Fruit fly (Drosophila melanogaster) whole organism, embryonic: ENCODE data around the gene CG13077.

ENCODE experiments used
- Asciz ChIP-seq: fragments of 200-800 bp; sonication (Bioruptor generic); optimal IDR thresholded peaks from 2 replicates; lab custom pipeline; 2017; ENCODE audit warnings: missing biosample characterization, mild to moderate bottlenecking, missing genetic modification characterization, missing genetic modification reagents
- CG11093 ChIP-seq: fragments of 200-800 bp; sonication (Bioruptor generic); IDR thresholded peaks from 3 replicates; pipeline ENCODE4 v1.3.6; 2022; ENCODE audit warnings: missing biosample characterization, missing genetic modification characterization
- CG14050 ChIP-seq: fragments of 200-800 bp; sonication (Bioruptor generic); IDR thresholded peaks from 3 replicates; pipeline ENCODE4 v1.3.6; 2022; ENCODE audit warnings: missing biosample characterization, missing genetic modification characterization
- CG15479 ChIP-seq: fragments of 200-800 bp; sonication (Bioruptor generic); optimal IDR thresholded peaks from 3 replicates; lab custom pipeline; 2019; ENCODE audit warnings: missing biosample characterization, mild to moderate bottlenecking, missing genetic modification characterization, moderate library complexity
- CG17912 ChIP-seq: fragments of 200-800 bp; sonication (Bioruptor generic); optimal IDR thresholded peaks from 2 replicates; lab custom pipeline; 2018; ENCODE audit warnings: missing biosample characterization, mild to moderate bottlenecking, missing genetic modification characterization
- CG3163 ChIP-seq: fragments of 200-800 bp; sonication (Bioruptor generic); optimal IDR thresholded peaks from 3 replicates; lab custom pipeline; 2016; ENCODE audit warnings: missing biosample characterization, missing genetic modification characterization
- CG4328 ChIP-seq: fragments of 200-800 bp; sonication (Bioruptor generic); optimal IDR thresholded peaks from 3 replicates; lab custom pipeline; 2017; ENCODE audit warnings: missing biosample characterization, missing genetic modification reagents, missing genetic modification characterization
- CG6683 ChIP-seq: fragments of 200-800 bp; sonication (Bioruptor generic); optimal IDR thresholded peaks from 2 replicates; lab custom pipeline; 2017; ENCODE audit warnings: missing biosample characterization, mild to moderate bottlenecking, missing genetic modification characterization, missing genetic modification reagents
- CG6791 ChIP-seq: fragments of 200-800 bp; sonication (Bioruptor generic); IDR thresholded peaks from 3 replicates; pipeline ENCODE4 v1.3.6; 2022; ENCODE audit warnings: missing biosample characterization, missing genetic modification characterization; ENCODE audit not compliant: partially characterized antibody
- CG8290 ChIP-seq, 3 experiments: fragments of 200-800 bp; sonication (Bioruptor generic); optimal IDR thresholded peaks; 2 replicates each; lab custom pipeline; 2016 to 2019; ENCODE audit warnings: missing biosample characterization in 3 of 3, missing genetic modification characterization in 3 of 3, mild to moderate bottlenecking in 2 of 3, moderate library complexity in 1 of 3
- CG8944 ChIP-seq: fragments of 200-800 bp; sonication (Bioruptor generic); optimal IDR thresholded peaks from 3 replicates; lab custom pipeline; 2016; ENCODE audit warnings: missing biosample characterization, missing genetic modification characterization
- CG9609 ChIP-seq: fragments of 200-800 bp; sonication (Bioruptor generic); optimal IDR thresholded peaks from 3 replicates; lab custom pipeline; 2016; ENCODE audit warnings: missing biosample characterization, missing genetic modification characterization
- CG9797 ChIP-seq: fragments of 200-800 bp; sonication (Bioruptor generic); optimal IDR thresholded peaks from 3 replicates; lab custom pipeline; 2018; ENCODE audit warnings: missing biosample characterization, mild to moderate bottlenecking, missing genetic modification characterization
- CHES-1-like ChIP-seq: fragments of 200-800 bp; sonication (Bioruptor generic); optimal IDR thresholded peaks from 2 replicates; lab custom pipeline; 2016; ENCODE audit warnings: missing biosample characterization, missing genetic modification characterization
- Hr78 ChIP-seq, 2 experiments: fragments of 200-800 bp in 1 of 2; fragments of >200 bp in 1 of 2; sonication (Bioruptor generic) in 1 of 2; optimal IDR thresholded peaks; 2 replicates each; lab custom pipeline; 2017 to 2019; ENCODE audit warnings: missing biosample characterization in 2 of 2, missing genetic modification characterization in 2 of 2, mild to moderate bottlenecking in 1 of 2, moderate library complexity in 1 of 2
- Med ChIP-seq: fragments of 200-800 bp; sonication (Bioruptor generic); peaks from one replicate; lab custom pipeline; 2016; ENCODE audit warnings: missing biosample characterization, missing genetic modification characterization, mild to moderate bottlenecking, inconsistent platforms, moderate library complexity
- Mes4 ChIP-seq: fragments of 200-800 bp; sonication (Bioruptor generic); optimal IDR thresholded peaks from 2 replicates; lab custom pipeline; 2016; ENCODE audit warnings: missing biosample characterization, missing genetic modification characterization
- Pdp1 ChIP-seq, 2 experiments: fragments of 200-800 bp; sonication (Bioruptor generic); optimal IDR thresholded peaks; 3 replicates each; lab custom pipeline; 2016; ENCODE audit warnings: missing biosample characterization in 2 of 2, missing genetic modification characterization in 2 of 2, mild to moderate bottlenecking in 1 of 2, moderate library complexity in 1 of 2
- Ptx1 ChIP-seq: fragments of 200-800 bp; sonication (Bioruptor generic); IDR thresholded peaks from 2 replicates; pipeline ENCODE4 v1.3.6; 2022; ENCODE audit warnings: missing biosample characterization, missing genetic modification characterization
- Side ChIP-seq: fragments of 200-800 bp; sonication (Bioruptor generic); optimal IDR thresholded peaks from 2 replicates; lab custom pipeline; 2016; ENCODE audit warnings: missing biosample characterization, missing genetic modification characterization
- Ssrp ChIP-seq: fragments of 200-800 bp; sonication (Bioruptor generic); optimal IDR thresholded peaks from 2 replicates; lab custom pipeline; 2018; ENCODE audit warnings: missing biosample characterization, mild to moderate bottlenecking, missing genetic modification characterization, moderate library complexity
- Xrp1 ChIP-seq: fragments of 200-800 bp; sonication (Bioruptor generic); IDR thresholded peaks from 2 replicates; pipeline ENCODE4 v1.3.6; 2022; ENCODE audit warnings: missing biosample characterization, missing genetic modification characterization
- abd-A ChIP-seq: fragments of 200-800 bp; sonication (Bioruptor generic); optimal IDR thresholded peaks from 3 replicates; lab custom pipeline; 2019; ENCODE audit warnings: missing biosample characterization, mild to moderate bottlenecking, missing genetic modification characterization, moderate library complexity
- ash1 ChIP-seq: fragments of 200-800 bp; sonication (Bioruptor generic); optimal IDR thresholded peaks from 2 replicates; lab custom pipeline; 2018; ENCODE audit warnings: missing biosample characterization, mild to moderate bottlenecking, missing genetic modification characterization
- cad ChIP-seq: fragments of >200 bp; optimal IDR thresholded peaks from 2 replicates; lab custom pipeline; 2017; ENCODE audit warnings: missing biosample characterization, missing genetic modification characterization
- chinmo ChIP-seq: fragments of 200-800 bp; sonication (Bioruptor generic); IDR thresholded peaks from 4 replicates; pipeline ENCODE4 v1.3.6; 2022; ENCODE audit warnings: missing biosample characterization, missing genetic modification characterization; ENCODE audit not compliant: partially characterized antibody
- ci ChIP-seq: fragments of 200-800 bp; sonication (Bioruptor generic); IDR thresholded peaks from 3 replicates; pipeline ENCODE4 v1.3.6; 2022; ENCODE audit warnings: missing biosample characterization, missing genetic modification characterization
- crol ChIP-seq: fragments of 200-800 bp; sonication (Bioruptor generic); IDR thresholded peaks from 2 replicates; pipeline ENCODE4 v1.3.6; 2022; ENCODE audit warnings: missing biosample characterization, missing genetic modification characterization
- en ChIP-seq: fragments of 200-800 bp; sonication (Bioruptor generic); optimal IDR thresholded peaks from 2 replicates; lab custom pipeline; 2016; ENCODE audit warnings: missing biosample characterization, missing genetic modification characterization
- gcm2 ChIP-seq: fragments of 200-800 bp; sonication (Bioruptor generic); optimal IDR thresholded peaks from 2 replicates; lab custom pipeline; 2016; ENCODE audit warnings: missing biosample characterization, missing genetic modification characterization
- gfzf ChIP-seq: fragments of 200-800 bp; sonication (Bioruptor generic); optimal IDR thresholded peaks from 2 replicates; lab custom pipeline; 2016; ENCODE audit warnings: missing biosample characterization, mild to moderate bottlenecking, missing genetic modification characterization, moderate library complexity
- gro ChIP-seq: fragments of 200-800 bp; sonication (Bioruptor generic); optimal IDR thresholded peaks from 2 replicates; lab custom pipeline; 2016; ENCODE audit warnings: missing biosample characterization, missing genetic modification characterization
- gt ChIP-seq: fragments of 200-800 bp; sonication (Bioruptor generic); IDR thresholded peaks from 2 replicates; pipeline ENCODE4 v1.3.6; 2022; ENCODE audit warnings: missing biosample characterization, missing genetic modification characterization
- hkb ChIP-seq, 2 experiments: fragments of 200-800 bp in 1 of 2; fragments of >200 bp in 1 of 2; sonication (Bioruptor generic) in 1 of 2; IDR thresholded peaks in 1 of 2; optimal IDR thresholded peaks in 1 of 2; 2 replicates each; pipeline versions ENCODE4 v1.3.6 to Lab custom; 2017 to 2022; ENCODE audit warnings: missing biosample characterization in 1 of 2, missing genetic modification characterization in 1 of 2
- ken ChIP-seq: fragments of 200-800 bp; sonication (Bioruptor generic); IDR thresholded peaks from 3 replicates; pipeline ENCODE4 v1.3.6; 2022; ENCODE audit warnings: missing biosample characterization, missing genetic modification characterization
- klu ChIP-seq: fragments of 200-800 bp; sonication (Bioruptor generic); IDR thresholded peaks from 2 replicates; pipeline ENCODE4 v1.3.6; 2022; ENCODE audit warnings: missing biosample characterization, missing genetic modification characterization
- lab ChIP-seq: fragments of 200-800 bp; sonication (Bioruptor generic); optimal IDR thresholded peaks from 3 replicates; lab custom pipeline; 2017; ENCODE audit warnings: missing biosample characterization, missing genetic modification characterization, mild to moderate bottlenecking, moderate library complexity, missing genetic modification reagents
- pfk ChIP-seq: fragments of 200-800 bp; sonication (Bioruptor generic); optimal IDR thresholded peaks from 2 replicates; lab custom pipeline; 2018; ENCODE audit warnings: missing biosample characterization, mild to moderate bottlenecking, missing genetic modification characterization, moderate library complexity
- pho ChIP-seq: fragments of 200-800 bp; sonication (Bioruptor generic); optimal IDR thresholded peaks from 2 replicates; lab custom pipeline; 2016; ENCODE audit warnings: missing biosample characterization, missing genetic modification characterization
- sd ChIP-seq: fragments of 200-800 bp; sonication (Bioruptor generic); optimal IDR thresholded peaks from 3 replicates; lab custom pipeline; 2018; ENCODE audit warnings: missing biosample characterization, mild to moderate bottlenecking, missing genetic modification characterization, moderate library complexity
- sens ChIP-seq: fragments of 200-800 bp; sonication (Bioruptor generic); peaks from one replicate; lab custom pipeline; 2016; ENCODE audit warnings: missing biosample characterization, missing genetic modification characterization
- sna ChIP-seq: fragments of 200-800 bp; sonication (Bioruptor generic); IDR thresholded peaks from 2 replicates; pipeline ENCODE4 v1.3.6; 2022; ENCODE audit warnings: missing biosample characterization, missing genetic modification characterization; ENCODE audit not compliant: partially characterized antibody
- usp ChIP-seq: fragments of >200 bp; optimal IDR thresholded peaks from 2 replicates; lab custom pipeline; 2017; ENCODE audit warnings: missing biosample characterization, missing genetic modification characterization
- z ChIP-seq: fragments of 200-800 bp; sonication (Bioruptor generic); IDR thresholded peaks from 3 replicates; pipeline ENCODE4 v1.3.6; 2022; ENCODE audit warnings: missing biosample characterization, missing genetic modification characterization

The CG13077 gene

dm6 chr2L:19571574-19572495, 6.2 kb downstream of the CG13077 start (continued):
- TF ChIP-seq Med (GFP tag; lab: Kevin White, UChicago) (peak; percentile 83), sens (GFP tag; lab: Kevin White, UChicago) (peak; percentile 36), pho (GFP tag; lab: Kevin White, UChicago) (no peak), CHES-1-like (GFP tag; lab: Kevin White, UChicago) (peak; percentile 44), CG8944 (no peak), gcm2 (GFP tag; lab: Kevin White, UChicago) (no peak), Asciz (no peak), Ssrp (tag; lab: Kevin White, UChicago) (peak; percentile 0), gfzf (GFP tag; lab: Kevin White, UChicago) (no peak), gro (GFP tag; lab: Kevin White, UChicago) (peak; percentile 38), CG9609 (GFP tag; lab: Kevin White, UChicago) (no peak), CG14050 (GFP tag; lab: Robert Waterston, UW) (no peak), CG11093 (GFP tag; lab: Robert Waterston, UW) (no peak), lab (no peak), pfk (GFP tag; lab: Kevin White, UChicago) (peak; percentile 63), crol (GFP tag; lab: Robert Waterston, UW) (peak; percentile 33; the same call in 1 of the 2 replicates), sna (0 out of 2 replicates have a peak, but pooled peaks have one; percentile 37), en (no peak), CG6791 (GFP tag; lab: Robert Waterston, UW) (peak; percentile 50; the same call in 2 of the 3 replicates), chinmo (GFP tag; lab: Robert Waterston, UW) (peak; percentile 97), abd-A (tag; lab: Kevin White, UChicago) (peak; percentile 34), CG8290 (GFP tag; optimal IDR thresholded peaks at IDR 0.05; lab: Kevin White, UChicago) (no peak), CG8290 (tag; optimal IDR thresholded peaks at IDR 0.05; lab: Kevin White, UChicago) (peak in 1 of 2 experiments; percentile 41), hkb (optimal IDR thresholded peaks at IDR 0.05; lab: Kevin White, UChicago) (peak; percentile 51), hkb (GFP tag; IDR thresholded peaks at IDR 0.05; lab: Robert Waterston, UW) (peak; percentile 77), CG9797 (GFP tag; lab: Kevin White, UChicago) (no peak), sd (peak; percentile 100), ken (no peak), Side (GFP tag; lab: Kevin White, UChicago) (no peak), CG3163 (peak; percentile 45), CG4328 (GFP tag; lab: Kevin White, UChicago) (no peak), Xrp1 (GFP tag; lab: Robert Waterston, UW) (peak; percentile 6; the same call in 1 of the 2 replicates), Pdp1 (GFP tag; optimal IDR thresholded peaks at IDR 0.05; lab: Kevin White, UChicago) (peak in 1 of 2 experiments; percentile 52), Hr78 (GFP tag; optimal IDR thresholded peaks at IDR 0.05; lab: Kevin White, UChicago) (no peak), Ptx1 (GFP tag; lab: Robert Waterston, UW) (no peak), ci (GFP tag; lab: Robert Waterston, UW) (peak; percentile 32; the same call in 1 of the 3 replicates), CG15479 (peak; percentile 94), klu (no peak), ash1 (GFP tag; lab: Kevin White, UChicago) (no peak), cad (peak; percentile 48), usp (GFP tag; lab: Kevin White, UChicago) (no peak), z (GFP tag; lab: Robert Waterston, UW) (peak; percentile 76; the same call in 2 of the 3 replicates), Mes4 (GFP tag; lab: Kevin White, UChicago) (no peak), CG17912 (GFP tag; lab: Kevin White, UChicago) (no peak), CG6683 (GFP tag; lab: Kevin White, UChicago) (no peak), gt (GFP tag; lab: Robert Waterston, UW) (no peak)
